Worm (Caenorhabditis elegans) whole organism, early embryonic: ENCODE measurements around the gene B0035.15.

Experiments used
- B0310.2 ChIP-seq: sonication (generic microtip); optimal IDR thresholded peaks from 2 replicates; lab custom pipeline; 2016; ENCODE audit warnings: mild to moderate bottlenecking, missing genetic modification characterization, missing compliant biosample characterization
- F13C5.2 ChIP-seq: sonication (generic microtip); optimal IDR thresholded peaks from 2 replicates; lab custom pipeline; 2017; ENCODE audit warnings: mild to moderate bottlenecking, missing genetic modification characterization, inconsistent platforms, missing compliant biosample characterization
- aly-1 ChIP-seq: sonication (generic microtip); optimal IDR thresholded peaks from 2 replicates; lab custom pipeline; 2016; ENCODE audit warnings: missing genetic modification characterization, missing compliant biosample characterization
- ama-1 ChIP-seq: fragments of 150-350 bp; optimal IDR thresholded peaks from 2 replicates; lab custom pipeline; 2014
- ceh-36 ChIP-seq: sonication (generic microtip); optimal IDR thresholded peaks from 2 replicates; lab custom pipeline; 2016; ENCODE audit warnings: missing genetic modification characterization, inconsistent platforms, missing compliant biosample characterization
- flt-1 ChIP-seq: fragments of 200-800 bp; sonication (Bioruptor generic); IDR thresholded peaks from 2 replicates; pipeline ENCODE4 v1.3.6; 2022; ENCODE audit warnings: missing genetic modification characterization, missing compliant biosample characterization
- pes-1 ChIP-seq: fragments of 200-800 bp; sonication (Bioruptor generic); IDR thresholded peaks from 2 replicates; pipeline ENCODE4 v1.3.6; 2022; ENCODE audit warnings: missing genetic modification reagents, missing genetic modification characterization, missing compliant biosample characterization
- scrt-1 ChIP-seq: fragments of 200-800 bp; sonication (Bioruptor generic); IDR thresholded peaks from 2 replicates; pipeline ENCODE4 v1.3.6; 2022; ENCODE audit warnings: missing genetic modification characterization, missing compliant biosample characterization
- sea-1 ChIP-seq: fragments of 200-800 bp; sonication (Bioruptor generic); conservative IDR thresholded peaks from 2 replicates; pipeline ENCODE4 v1.3.6; 2022; ENCODE audit warnings: missing genetic modification characterization, missing compliant biosample characterization
- tbx-37 ChIP-seq: fragments of 200-800 bp; sonication (Bioruptor generic); conservative IDR thresholded peaks from 2 replicates; pipeline ENCODE4 v1.3.6; 2022; ENCODE audit warnings: missing genetic modification reagents, missing genetic modification characterization, missing compliant biosample characterization
- tra-4 ChIP-seq: sonication (generic microtip); optimal IDR thresholded peaks from 2 replicates; lab custom pipeline; 2017; ENCODE audit warnings: missing genetic modification characterization, missing compliant biosample characterization

DNA sequence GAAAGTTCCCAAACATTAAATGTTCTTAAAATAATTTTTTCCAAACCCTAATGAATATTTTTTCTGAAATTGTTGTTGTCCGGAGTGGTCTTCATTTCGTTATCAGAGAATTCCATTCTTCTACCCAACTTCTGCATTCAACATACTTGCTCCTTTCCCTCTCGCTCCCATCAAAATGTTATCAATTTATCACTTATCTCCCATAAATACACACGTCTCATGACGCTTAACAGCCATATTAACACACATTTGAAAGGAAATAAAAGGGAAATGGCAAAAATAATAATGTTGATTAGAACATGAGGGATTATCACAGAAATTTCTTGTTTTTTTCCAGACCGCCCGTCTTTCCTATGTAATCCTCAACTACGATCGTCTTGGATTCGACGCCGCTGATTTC, 9.1 kb downstream of the B0035.15 start:
- TF ChIP-seq flt-1 (GFP tag; lab: Robert Waterston, UW) (no peak), ama-1 (lab: Kevin White, UChicago) (no peak), sea-1 (GFP tag; lab: Robert Waterston, UW) (no peak), scrt-1 (GFP tag; lab: Robert Waterston, UW) (no peak), F13C5.2 (tag; lab: Kevin White, UChicago) (no peak), aly-1 (tag; lab: Kevin White, UChicago) (no peak), pes-1 (GFP tag; lab: Robert Waterston, UW) (no peak), tra-4 (tag; lab: Kevin White, UChicago) (no peak), B0310.2 (tag; lab: Kevin White, UChicago) (no peak), ceh-36 (tag; lab: Kevin White, UChicago) (no peak), tbx-37 (GFP tag; lab: Robert Waterston, UW) (no peak)
